Worm (Caenorhabditis elegans): ENCODE data around the gene npl-4.2.
A peak's percentile ranks its signal among the peaks of the same experiment; 100 is the strongest.

DNA sequence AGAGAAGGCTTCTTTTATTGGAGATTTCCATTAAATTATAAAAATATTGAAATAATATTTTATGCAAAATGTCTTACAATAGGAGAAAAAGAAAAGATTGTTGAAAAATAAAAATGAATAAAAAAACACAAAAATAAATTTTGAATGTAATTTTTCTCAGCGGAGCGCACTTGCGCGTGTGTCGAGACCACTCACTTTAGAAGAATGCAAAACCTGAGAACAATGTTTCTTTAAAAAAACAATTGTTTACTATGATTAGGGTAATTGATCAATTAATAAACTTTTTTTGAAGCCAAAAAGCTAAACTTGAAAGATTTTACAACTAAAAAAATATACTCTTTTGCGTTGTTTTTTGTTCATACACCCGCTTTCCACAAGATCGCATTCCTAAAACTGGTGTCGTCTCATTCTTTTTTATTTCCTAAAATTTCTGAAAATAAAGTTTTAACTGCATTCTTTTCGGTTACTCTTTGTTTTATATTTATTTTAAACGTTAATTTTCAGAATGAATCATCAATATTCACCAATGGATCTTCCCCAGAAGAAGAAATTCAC is 28.4 kb upstream of the npl-4.2 start, which contains the start of gene ttc-4:
- no peak for TF ChIP-seq flt-1 (GFP tag; IDR thresholded peaks at IDR 0.05)
- TF ChIP-seq ceh-36 (tag; optimal IDR thresholded peaks at IDR 0.05) = no peak
- TF ChIP-seq aly-1 (tag; optimal IDR thresholded peaks at IDR 0.05) = no peak
- TF ChIP-seq pes-1 (GFP tag; IDR thresholded peaks at IDR 0.05) = peak; percentile 56

Measured in whole organism, early embryonic.